Worm (Caenorhabditis elegans): Measurements from ENCODE around the gene C17F4.7.
A peak's percentile ranks its signal among the peaks of the same experiment; 100 is the strongest.

C17F4.7 gene

ce11 chrII:3209251-3209650 lies 36.6 kb downstream of the C17F4.7 start, which contains the start of gene ZC239.6 (continued):
- TF ChIP-seq nhr-84 (tag; optimal IDR thresholded peaks at IDR 0.05) (no peak), unc-98 (GFP tag; IDR thresholded peaks at IDR 0.05) (no peak), hpl-2 (GFP tag; optimal IDR thresholded peaks at IDR 0.05) (no peak), nhr-47 (tag; optimal IDR thresholded peaks at IDR 0.05) (peak; percentile 17), ceh-88 (GFP tag; IDR thresholded peaks at IDR 0.05) (no peak), efl-3 (GFP tag; optimal IDR thresholded peaks at IDR 0.05) (no peak), pax-3 (tag; optimal IDR thresholded peaks at IDR 0.05) (no peak), C16A3.4 (tag; optimal IDR thresholded peaks at IDR 0.05) (no peak), mep-1 (tag; optimal IDR thresholded peaks at IDR 0.05) (peak; percentile 27), nhr-76 (tag; optimal IDR thresholded peaks at IDR 0.05) (no peak), nhr-28 (tag; optimal IDR thresholded peaks at IDR 0.05) (no peak), lin-39 (tag; optimal IDR thresholded peaks at IDR 0.05) (no peak), hlh-4 (tag; optimal IDR thresholded peaks at IDR 0.05) (no peak), alr-1 (tag; optimal IDR thresholded peaks at IDR 0.05; ENCODE audit: borderline replicate concordance) (no peak), elt-2 (tag; optimal IDR thresholded peaks at IDR 0.05) (no peak), nhr-71 (tag; optimal IDR thresholded peaks at IDR 0.05) (no peak), unc-62 (GFP tag; optimal IDR thresholded peaks at IDR 0.05) (no peak), egl-13 (tag; optimal IDR thresholded peaks at IDR 0.05) (no peak), nhr-19 (GFP tag; conservative IDR thresholded peaks at IDR 0.05) (no peak), zip-4 (GFP tag; optimal IDR thresholded peaks at IDR 0.05) (no peak), nhr-77 (tag; optimal IDR thresholded peaks at IDR 0.05) (no peak), elt-3 (tag; optimal IDR thresholded peaks at IDR 0.05) (no peak), ceh-82 (tag; optimal IDR thresholded peaks at IDR 0.05) (peak in 1 of 3 experiments; percentile 5), ztf-11 (tag; optimal IDR thresholded peaks at IDR 0.05) (no peak), unc-86 (tag; optimal IDR thresholded peaks at IDR 0.05) (no peak), nhr-85 (tag) (peak; percentile 46), ceh-8 (GFP tag; optimal IDR thresholded peaks at IDR 0.05) (no peak), mab-9 (GFP tag; IDR thresholded peaks at IDR 0.05) (no peak), hlh-17 (GFP tag; optimal IDR thresholded peaks at IDR 0.05; ENCODE audit: borderline replicate concordance) (no peak), tbx-2 (tag; optimal IDR thresholded peaks at IDR 0.05) (no peak), grh-1 (GFP tag; IDR thresholded peaks at IDR 0.05) (no peak), fkh-8 (tag; optimal IDR thresholded peaks at IDR 0.05) (no peak), lin-35 (GFP tag; optimal IDR thresholded peaks at IDR 0.05) (peak in 1 of 2 experiments; percentile 8), lsy-2 (tag; optimal IDR thresholded peaks at IDR 0.05) (peak; percentile 23 to 51), xbp-1 (tag; optimal IDR thresholded peaks at IDR 0.05) (peak; percentile 16), egl-27 (tag; optimal IDR thresholded peaks at IDR 0.05) (no peak), blmp-1 (tag; optimal IDR thresholded peaks at IDR 0.05) (peak; percentile 17), C04F5.9 (tag; optimal IDR thresholded peaks at IDR 0.05) (no peak), fkh-4 (tag; optimal IDR thresholded peaks at IDR 0.05; ENCODE audit: borderline replicate concordance) (no peak), F16B12.6 (tag; optimal IDR thresholded peaks at IDR 0.05) (no peak), pqm-1 (tag; optimal IDR thresholded peaks at IDR 0.05) (no peak), rnt-1 (tag; optimal IDR thresholded peaks at IDR 0.05) (peak; percentile 53), lir-3 (tag; optimal IDR thresholded peaks at IDR 0.05; ENCODE audit: poor library complexity) (no peak), swsn-7 (tag; optimal IDR thresholded peaks at IDR 0.05) (peak; percentile 43), nhr-237 (tag; optimal IDR thresholded peaks at IDR 0.05) (no peak), snu-23 (GFP tag; optimal IDR thresholded peaks at IDR 0.05) (peak; percentile 68), nhr-20 (tag; optimal IDR thresholded peaks at IDR 0.05) (peak; percentile 50), isw-1 (GFP tag; IDR thresholded peaks at IDR 0.05) (no peak), fos-1 (tag; optimal IDR thresholded peaks at IDR 0.05) (no peak), ceh-90 (tag; optimal IDR thresholded peaks at IDR 0.05) (no peak), ama-1 (optimal IDR thresholded peaks at IDR 0.05) (no peak), aly-2 (tag; optimal IDR thresholded peaks at IDR 0.05) (no peak)
